Worm (Caenorhabditis elegans) whole organism, L2 larva: ENCODE data around the gene ZK1073.2.

Experiments used
- C34F6.9 ChIP-seq: fragments of 150-350 bp; optimal IDR thresholded peaks from 2 replicates; lab custom pipeline; 2014; ENCODE audit warnings: missing biosample characterization, missing genetic modification characterization
- Y55F3AM.14 ChIP-seq: fragments of 200-800 bp; sonication (Bioruptor generic); optimal IDR thresholded peaks from 2 replicates; lab custom pipeline; 2018; ENCODE audit warnings: mild to moderate bottlenecking, missing genetic modification characterization, missing compliant biosample characterization
- ZK546.5 ChIP-seq: sonication (generic microtip); optimal IDR thresholded peaks from 2 replicates; lab custom pipeline; 2017; ENCODE audit warnings: missing biosample characterization, missing genetic modification characterization
- alr-1 ChIP-seq: fragments of 150-350 bp; optimal IDR thresholded peaks from 2 replicates; lab custom pipeline; 2014; ENCODE audit warnings: missing biosample characterization, missing genetic modification characterization
- blmp-1 ChIP-seq: sonication (generic microtip); optimal IDR thresholded peaks from 2 replicates; lab custom pipeline; 2017; ENCODE audit warnings: missing genetic modification characterization, mild to moderate bottlenecking, missing compliant biosample characterization, antibody characterized with exemption, moderate library complexity; ENCODE audit not compliant: insufficient read depth
- dmd-4 ChIP-seq: sonication (generic microtip); optimal IDR thresholded peaks from 2 replicates; lab custom pipeline; 2017; ENCODE audit warnings: missing biosample characterization, missing genetic modification characterization
- egl-27 ChIP-seq: sonication (generic microtip); optimal IDR thresholded peaks from 3 replicates; lab custom pipeline; 2017; ENCODE audit warnings: missing biosample characterization, missing genetic modification reagents, missing genetic modification characterization
- elt-1 ChIP-seq: fragments of 150-350 bp; optimal IDR thresholded peaks from 2 replicates; lab custom pipeline; 2014; ENCODE audit warnings: missing biosample characterization, missing genetic modification characterization
- elt-3 ChIP-seq: sonication (generic microtip); optimal IDR thresholded peaks from 2 replicates; lab custom pipeline; 2017; ENCODE audit warnings: missing biosample characterization, missing genetic modification characterization
- fos-1 ChIP-seq: fragments of 150-350 bp; optimal IDR thresholded peaks from 2 replicates; lab custom pipeline; 2014; ENCODE audit warnings: missing biosample characterization, missing genetic modification characterization
- gmeb-1 ChIP-seq: fragments of 150-350 bp; optimal IDR thresholded peaks from 2 replicates; lab custom pipeline; 2014; ENCODE audit warnings: missing biosample characterization, missing genetic modification characterization
- lin-11 ChIP-seq: fragments of 150-350 bp; sonication (generic microtip); optimal IDR thresholded peaks from 2 replicates; lab custom pipeline; 2014; ENCODE audit warnings: missing biosample characterization, missing genetic modification characterization, inconsistent platforms, mixed read lengths
- lin-13 ChIP-seq: fragments of 150-350 bp; optimal IDR thresholded peaks from 2 replicates; lab custom pipeline; 2014; ENCODE audit warnings: missing biosample characterization, missing genetic modification reagents, missing genetic modification characterization
- lsy-2 ChIP-seq, 2 experiments: fragments of 150-350 bp in 1 of 2; sonication (generic microtip) in 1 of 2; optimal IDR thresholded peaks; 2 replicates each; lab custom pipeline; 2014 to 2017; ENCODE audit warnings: missing biosample characterization in 2 of 2, missing genetic modification characterization in 2 of 2
- mbf-1 ChIP-seq: sonication (generic microtip); optimal IDR thresholded peaks from 2 replicates; lab custom pipeline; 2017; ENCODE audit warnings: missing biosample characterization, missing genetic modification characterization
- nhr-10 ChIP-seq: sonication (generic microtip); optimal IDR thresholded peaks from 2 replicates; lab custom pipeline; 2017; ENCODE audit warnings: missing biosample characterization, missing genetic modification characterization
- nhr-11 ChIP-seq: fragments of 150-350 bp; optimal IDR thresholded peaks from 2 replicates; lab custom pipeline; 2014; ENCODE audit warnings: missing biosample characterization, missing genetic modification characterization
- nhr-12 ChIP-seq: fragments of 150-350 bp; optimal IDR thresholded peaks from 2 replicates; lab custom pipeline; 2014; ENCODE audit warnings: missing biosample characterization, missing genetic modification characterization
- nhr-21 ChIP-seq: fragments of 150-350 bp; optimal IDR thresholded peaks from 2 replicates; lab custom pipeline; 2014; ENCODE audit warnings: missing biosample characterization, missing genetic modification characterization
- nhr-23 ChIP-seq: fragments of 150-350 bp; optimal IDR thresholded peaks from 2 replicates; lab custom pipeline; 2014; ENCODE audit warnings: missing biosample characterization, missing genetic modification reagents, missing genetic modification characterization
- nhr-237 ChIP-seq: fragments of 150-350 bp; optimal IDR thresholded peaks from 2 replicates; lab custom pipeline; 2014; ENCODE audit warnings: missing biosample characterization, missing genetic modification characterization
- nhr-25 ChIP-seq: fragments of 150-350 bp; sonication (generic microtip); optimal IDR thresholded peaks from 3 replicates; lab custom pipeline; 2014; ENCODE audit warnings: missing biosample characterization, missing genetic modification characterization
- nhr-6 ChIP-seq: fragments of 150-350 bp; optimal IDR thresholded peaks from 2 replicates; lab custom pipeline; 2014; ENCODE audit warnings: missing biosample characterization, missing genetic modification characterization
- nhr-77 ChIP-seq: fragments of 150-350 bp; optimal IDR thresholded peaks from 2 replicates; lab custom pipeline; 2014; ENCODE audit warnings: missing biosample characterization, missing genetic modification characterization
- peb-1 ChIP-seq: fragments of 150-350 bp; optimal IDR thresholded peaks from 2 replicates; lab custom pipeline; 2014; ENCODE audit warnings: missing biosample characterization, missing genetic modification characterization
- sem-4 ChIP-seq: fragments of 150-350 bp; optimal IDR thresholded peaks from 2 replicates; lab custom pipeline; 2014; ENCODE audit warnings: missing biosample characterization, missing genetic modification reagents, missing genetic modification characterization
- sma-3 ChIP-seq: sonication (generic microtip); optimal IDR thresholded peaks from 2 replicates; lab custom pipeline; 2016; ENCODE audit warnings: missing genetic modification reagents, missing genetic modification characterization, missing compliant biosample characterization
- sma-9 ChIP-seq, 2 experiments: fragments of 150-350 bp in 1 of 2; sonication (generic microtip) in 1 of 2; optimal IDR thresholded peaks; 2 replicates each; lab custom pipeline; 2014 to 2016; ENCODE audit warnings: missing genetic modification characterization in 2 of 2, mild to moderate bottlenecking in 1 of 2, missing biosample characterization in 1 of 2, missing compliant biosample characterization in 1 of 2, missing genetic modification reagents in 1 of 2, moderate library complexity in 1 of 2
- snpc-4 ChIP-seq: fragments of 150-350 bp; optimal IDR thresholded peaks from 2 replicates; lab custom pipeline; 2014; ENCODE audit warnings: missing biosample characterization, missing genetic modification characterization
- unc-62 ChIP-seq: fragments of 150-350 bp; optimal IDR thresholded peaks from 2 replicates; lab custom pipeline; 2014; ENCODE audit warnings: missing biosample characterization, missing genetic modification reagents, missing genetic modification characterization
- ztf-11 ChIP-seq: sonication (generic microtip); optimal IDR thresholded peaks from 2 replicates; lab custom pipeline; 2017; ENCODE audit warnings: missing biosample characterization, missing genetic modification characterization
- ztf-4 ChIP-seq: fragments of 150-350 bp; optimal IDR thresholded peaks from 2 replicates; lab custom pipeline; 2014; ENCODE audit warnings: missing biosample characterization, missing genetic modification characterization

The ZK1073.2 gene

ce11 chrX:16113996-16114395 lies 10.5 kb downstream of the ZK1073.2 start:
- TF ChIP-seq nhr-12 (tag; lab: Kevin White, UChicago) (no peak), nhr-23 (tag; lab: Kevin White, UChicago) (no peak), gmeb-1 (tag; lab: Kevin White, UChicago) (no peak), nhr-10 (tag; lab: Kevin White, UChicago) (no peak), ZK546.5 (tag; lab: Kevin White, UChicago) (no peak), lin-11 (no peak), nhr-25 (tag; lab: Kevin White, UChicago) (no peak), C34F6.9 (tag; lab: Kevin White, UChicago) (no peak), dmd-4 (no peak), egl-27 (no peak), ztf-4 (tag; lab: Kevin White, UChicago) (no peak), snpc-4 (no peak), Y55F3AM.14 (GFP tag; lab: Kevin White, UChicago) (no peak), mbf-1 (no peak), alr-1 (tag; lab: Kevin White, UChicago) (no peak), elt-1 (tag; lab: Kevin White, UChicago) (no peak)

ce11 chrX:16116279-16116678 lies 12.8 kb downstream of the ZK1073.2 start:
- no peak for TF ChIP-seq sem-4 (tag; lab: Kevin White, UChicago)
- TF ChIP-seq sma-3 (GFP tag; lab: Kevin White, UChicago): no peak
- no peak for TF ChIP-seq blmp-1 (tag; lab: Kevin White, UChicago)
- no peak for TF ChIP-seq alr-1 (tag; lab: Kevin White, UChicago)
- no peak for TF ChIP-seq ZK546.5 (tag; lab: Kevin White, UChicago)
- TF ChIP-seq ztf-11: no peak
- TF ChIP-seq nhr-77: no peak
- TF ChIP-seq lin-13 (GFP tag; lab: Kevin White, UChicago): no peak
- TF ChIP-seq ztf-4 (tag; lab: Kevin White, UChicago): no peak
- no peak for TF ChIP-seq elt-1 (tag; lab: Kevin White, UChicago)
- TF ChIP-seq gmeb-1 (tag; lab: Kevin White, UChicago): no peak
- no peak for TF ChIP-seq nhr-6 (tag; lab: Kevin White, UChicago)
- no peak for TF ChIP-seq sma-9 (GFP tag; optimal IDR thresholded peaks at IDR 0.05; lab: Kevin White, UChicago)
- no peak for TF ChIP-seq sma-9 (tag; optimal IDR thresholded peaks at IDR 0.05; lab: Kevin White, UChicago)
- no peak for TF ChIP-seq lin-11
- TF ChIP-seq Y55F3AM.14 (GFP tag; lab: Kevin White, UChicago): no peak
- TF ChIP-seq C34F6.9 (tag; lab: Kevin White, UChicago): no peak
- TF ChIP-seq nhr-237 (tag; lab: Kevin White, UChicago): no peak
- no peak for TF ChIP-seq unc-62 (GFP tag; lab: Kevin White, UChicago)
- TF ChIP-seq, all 48 proteins: peak for 0

- no peak for TF ChIP-seq sma-9 (GFP tag; optimal IDR thresholded peaks at IDR 0.05; lab: Kevin White, UChicago)
- no peak for TF ChIP-seq sma-9 (tag; optimal IDR thresholded peaks at IDR 0.05; lab: Kevin White, UChicago)
- TF ChIP-seq lin-13 (GFP tag; lab: Kevin White, UChicago): no peak
- no peak for TF ChIP-seq nhr-21 (tag; lab: Kevin White, UChicago)
- TF ChIP-seq nhr-6 (tag; lab: Kevin White, UChicago): no peak
- TF ChIP-seq lin-11: no peak
- no peak for TF ChIP-seq mbf-1
Observed at ce11 chrX:16117176-16117575, 13.7 kb downstream of the ZK1073.2 start.

ce11 chrX:16117618-16118017 lies 14.1 kb downstream of the ZK1073.2 start:
- no peak for TF ChIP-seq blmp-1 (tag; lab: Kevin White, UChicago)

ce11 chrX:16122628-16123027 lies 19.1 kb downstream of the ZK1073.2 start:
- TF ChIP-seq lsy-2 (tag; optimal IDR thresholded peaks at IDR 0.05; lab: Kevin White, UChicago) (no peak), fos-1 (no peak), elt-3 (tag; lab: Kevin White, UChicago) (no peak), ztf-11 (no peak), nhr-77 (no peak), nhr-12 (tag; lab: Kevin White, UChicago) (no peak), ZK546.5 (tag; lab: Kevin White, UChicago) (no peak), nhr-11 (tag; lab: Kevin White, UChicago) (no peak), snpc-4 (no peak), nhr-6 (tag; lab: Kevin White, UChicago) (no peak), unc-62 (GFP tag; lab: Kevin White, UChicago) (no peak), blmp-1 (tag; lab: Kevin White, UChicago) (no peak), peb-1 (tag; lab: Kevin White, UChicago) (no peak), sem-4 (tag; lab: Kevin White, UChicago) (no peak)
- TF ChIP-seq, all 48 proteins: peak for 0
